Worm (Caenorhabditis elegans): ENCODE results near the gene T24E12.2.

- TF ChIP-seq klf-2 (GFP tag; conservative IDR thresholded peaks at IDR 0.05): no peak
- TF ChIP-seq tab-1 (GFP tag; IDR thresholded peaks at IDR 0.05): no peak
- no peak for TF ChIP-seq flt-1 (GFP tag; IDR thresholded peaks at IDR 0.05)
- TF ChIP-seq ref-1 (GFP tag; conservative IDR thresholded peaks at IDR 0.05): no peak
- no peak for TF ChIP-seq cog-1 (tag; optimal IDR thresholded peaks at IDR 0.05)
- no peak for TF ChIP-seq med-1 (GFP tag; optimal IDR thresholded peaks at IDR 0.05; ENCODE audit: insufficient read depth)
These were observed at the start of gene T24E12.2 for ce11 chrII:3782309-3783000.
